Worm (Caenorhabditis elegans): Measurements from ENCODE around the gene srsx-17.

DNA sequence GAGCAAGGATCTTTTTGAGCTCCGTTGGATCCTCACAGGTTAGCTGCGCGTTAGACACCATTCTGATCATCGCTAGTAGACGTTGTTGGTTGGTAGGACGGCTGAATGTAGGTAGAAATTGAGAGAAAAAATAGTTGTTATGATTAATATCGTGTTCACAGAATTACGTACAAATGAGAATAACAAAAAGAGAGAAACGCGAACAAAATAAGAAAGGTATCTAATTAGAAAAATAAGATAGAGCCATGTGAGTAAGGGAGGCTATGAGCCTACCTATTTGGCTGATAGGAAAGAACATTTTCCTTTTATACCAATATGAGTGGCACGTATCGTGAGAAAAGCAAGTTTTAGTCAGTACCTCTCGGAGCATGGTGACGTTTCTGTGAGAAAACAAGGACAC lies 43.7 kb upstream of the srsx-17 start, which contains the start of gene C04E6.8:
- TF ChIP-seq zag-1 (tag; optimal IDR thresholded peaks at IDR 0.05) (no peak), nhr-28 (tag; optimal IDR thresholded peaks at IDR 0.05) (no peak), fos-1 (tag; optimal IDR thresholded peaks at IDR 0.05) (no peak), egl-27 (tag; optimal IDR thresholded peaks at IDR 0.05) (no peak), ama-1 (optimal IDR thresholded peaks at IDR 0.05) (no peak), snu-23 (GFP tag; optimal IDR thresholded peaks at IDR 0.05) (no peak), xbp-1 (tag; optimal IDR thresholded peaks at IDR 0.05) (no peak), nhr-71 (tag; optimal IDR thresholded peaks at IDR 0.05) (no peak)

Data from whole organism, L1 larva.